Fruit fly (Drosophila melanogaster): Measurements from ENCODE around the gene Taf13.

Taf13 gene

dm6 chr2L:20061018-20061657 lies 32.5 kb downstream of the Taf13 start, which contains the start of the genes barr and lok (continued):
- TF ChIP-seq CG10565 (GFP tag; optimal IDR thresholded peaks at IDR 0.05) (no peak), CG4617 (GFP tag; optimal IDR thresholded peaks at IDR 0.05; ENCODE audit: borderline replicate concordance) (no peak), Atf3 (GFP tag; optimal IDR thresholded peaks at IDR 0.05) (peak; percentile 44), CG13775 (GFP tag; optimal IDR thresholded peaks at IDR 0.05) (peak; percentile 71)

dm6 chr2L:20057391-20057790 lies 36.3 kb downstream of the Taf13 start:
- TF ChIP-seq CG12744 (GFP tag; optimal IDR thresholded peaks at IDR 0.05) (no peak), CG14050 (GFP tag; IDR thresholded peaks at IDR 0.05) (no peak), CG33213 (GFP tag; optimal IDR thresholded peaks at IDR 0.05) (no peak), ftz-f1 (GFP tag; optimal IDR thresholded peaks at IDR 0.05) (no peak), cg (GFP tag; optimal IDR thresholded peaks at IDR 0.05) (peak; percentile 13), CG18599 (GFP tag; optimal IDR thresholded peaks at IDR 0.05) (no peak), CG14667 (GFP tag; IDR thresholded peaks at IDR 0.05) (no peak), Six4 (GFP tag; optimal IDR thresholded peaks at IDR 0.05) (no peak), Ets65A (GFP tag) (peak; percentile 42), btn (GFP tag; optimal IDR thresholded peaks at IDR 0.05) (no peak), CG17359 (tag; optimal IDR thresholded peaks at IDR 0.05) (no peak), CG4424 (GFP tag; optimal IDR thresholded peaks at IDR 0.05) (peak; percentile 7), row (GFP tag; IDR thresholded peaks at IDR 0.05) (peak; percentile 5; the same call in 1 of the 3 replicates)

- TF ChIP-seq B-H2 (GFP tag; optimal IDR thresholded peaks at IDR 0.05) (no peak), CG10321 (GFP tag; IDR thresholded peaks at IDR 0.05) (no peak), CG3281 (GFP tag; optimal IDR thresholded peaks at IDR 0.05) (peak; percentile 3), CG18011 (GFP tag; optimal IDR thresholded peaks at IDR 0.05) (no peak), shn (GFP tag; optimal IDR thresholded peaks at IDR 0.05) (no peak), nom (GFP tag; optimal IDR thresholded peaks at IDR 0.05) (no peak), cg (GFP tag; optimal IDR thresholded peaks at IDR 0.05) (no peak), Rx (GFP tag; IDR thresholded peaks at IDR 0.05) (no peak), Meics (GFP tag; optimal IDR thresholded peaks at IDR 0.05) (peak; percentile 5), Dek (tag; optimal IDR thresholded peaks at IDR 0.05) (no peak), CG5180 (GFP tag; optimal IDR thresholded peaks at IDR 0.05) (no peak), CG7928 (GFP tag; optimal IDR thresholded peaks at IDR 0.05) (no peak), CG12104 (GFP tag; optimal IDR thresholded peaks at IDR 0.05) (no peak), crc (GFP tag; optimal IDR thresholded peaks at IDR 0.05) (no peak), Hmr (GFP tag; optimal IDR thresholded peaks at IDR 0.05) (no peak), CG1832 (GFP tag; optimal IDR thresholded peaks at IDR 0.05) (no peak), CG12769 (tag; optimal IDR thresholded peaks at IDR 0.05) (no peak), Mrtf (GFP tag; IDR thresholded peaks at IDR 0.05) (no peak), Hr51 (GFP tag; optimal IDR thresholded peaks at IDR 0.05) (peak in 1 of 2 experiments; percentile 4), Usf (GFP tag; optimal IDR thresholded peaks at IDR 0.05) (no peak), h (optimal IDR thresholded peaks at IDR 0.05) (no peak), CG11398 (GFP tag; optimal IDR thresholded peaks at IDR 0.05) (no peak), bcd (GFP tag; optimal IDR thresholded peaks at IDR 0.05) (no peak), CG7357 (GFP tag; IDR thresholded peaks at IDR 0.05) (0 out of 3 replicates have a peak, but pooled peaks have one; percentile 8), Lim3 (GFP tag; IDR thresholded peaks at IDR 0.05) (no peak), lab (GFP tag; optimal IDR thresholded peaks at IDR 0.05) (peak; percentile 59), slbo (GFP tag; IDR thresholded peaks at IDR 0.05) (no peak; the same call in 1 of the 2 replicates), CrebB (tag; optimal IDR thresholded peaks at IDR 0.05) (no peak), CG30020 (tag; optimal IDR thresholded peaks at IDR 0.05) (no peak), CG12236 (GFP tag; optimal IDR thresholded peaks at IDR 0.05) (no peak), ttk (GFP tag; IDR thresholded peaks at IDR 0.05) (no peak)
Measured at dm6 chr2L:20051172-20051893, 42.3 kb downstream of the Taf13 start.
